Worm (Caenorhabditis elegans) whole organism, L2 larva: ENCODE measurements around the gene unc-9.

Experiments
- C34F6.9 ChIP-seq: fragments of 150-350 bp; optimal IDR thresholded peaks from 2 replicates; lab custom pipeline; 2014; ENCODE audit warnings: missing biosample characterization, missing genetic modification characterization
- Y55F3AM.14 ChIP-seq: fragments of 200-800 bp; sonication (Bioruptor generic); optimal IDR thresholded peaks from 2 replicates; lab custom pipeline; 2018; ENCODE audit warnings: mild to moderate bottlenecking, missing genetic modification characterization, missing compliant biosample characterization
- ZK546.5 ChIP-seq: sonication (generic microtip); optimal IDR thresholded peaks from 2 replicates; lab custom pipeline; 2017; ENCODE audit warnings: missing biosample characterization, missing genetic modification characterization
- alr-1 ChIP-seq: fragments of 150-350 bp; optimal IDR thresholded peaks from 2 replicates; lab custom pipeline; 2014; ENCODE audit warnings: missing biosample characterization, missing genetic modification characterization
- aly-2 ChIP-seq: fragments of 150-350 bp; optimal IDR thresholded peaks from 2 replicates; lab custom pipeline; 2014; ENCODE audit warnings: missing biosample characterization, missing genetic modification characterization
- blmp-1 ChIP-seq: sonication (generic microtip); optimal IDR thresholded peaks from 2 replicates; lab custom pipeline; 2017; ENCODE audit warnings: missing genetic modification characterization, mild to moderate bottlenecking, missing compliant biosample characterization, antibody characterized with exemption, moderate library complexity; ENCODE audit not compliant: insufficient read depth
- ceh-82 ChIP-seq: fragments of 150-350 bp; optimal IDR thresholded peaks from 2 replicates; lab custom pipeline; 2014; ENCODE audit warnings: missing biosample characterization, missing genetic modification characterization
- crh-2 ChIP-seq: sonication (generic microtip); optimal IDR thresholded peaks from 2 replicates; lab custom pipeline; 2017; ENCODE audit warnings: missing biosample characterization, missing genetic modification characterization
- egl-27 ChIP-seq: sonication (generic microtip); optimal IDR thresholded peaks from 3 replicates; lab custom pipeline; 2017; ENCODE audit warnings: missing biosample characterization, missing genetic modification reagents, missing genetic modification characterization
- elt-1 ChIP-seq: fragments of 150-350 bp; optimal IDR thresholded peaks from 2 replicates; lab custom pipeline; 2014; ENCODE audit warnings: missing biosample characterization, missing genetic modification characterization
- elt-3 ChIP-seq: sonication (generic microtip); optimal IDR thresholded peaks from 2 replicates; lab custom pipeline; 2017; ENCODE audit warnings: missing biosample characterization, missing genetic modification characterization
- fos-1 ChIP-seq: fragments of 150-350 bp; optimal IDR thresholded peaks from 2 replicates; lab custom pipeline; 2014; ENCODE audit warnings: missing biosample characterization, missing genetic modification characterization
- gmeb-1 ChIP-seq: fragments of 150-350 bp; optimal IDR thresholded peaks from 2 replicates; lab custom pipeline; 2014; ENCODE audit warnings: missing biosample characterization, missing genetic modification characterization
- lin-11 ChIP-seq: fragments of 150-350 bp; sonication (generic microtip); optimal IDR thresholded peaks from 2 replicates; lab custom pipeline; 2014; ENCODE audit warnings: missing biosample characterization, missing genetic modification characterization, inconsistent platforms, mixed read lengths
- lin-39 ChIP-seq: fragments of 150-350 bp; optimal IDR thresholded peaks from 2 replicates; lab custom pipeline; 2014; ENCODE audit warnings: missing biosample characterization, missing genetic modification reagents, missing genetic modification characterization
- lsy-2 ChIP-seq, 2 experiments: fragments of 150-350 bp in 1 of 2; sonication (generic microtip) in 1 of 2; optimal IDR thresholded peaks; 2 replicates each; lab custom pipeline; 2014 to 2017; ENCODE audit warnings: missing biosample characterization in 2 of 2, missing genetic modification characterization in 2 of 2
- mab-5 ChIP-seq: fragments of 150-350 bp; optimal IDR thresholded peaks from 2 replicates; lab custom pipeline; 2014; ENCODE audit warnings: missing biosample characterization, missing genetic modification characterization
- nhr-10 ChIP-seq: sonication (generic microtip); optimal IDR thresholded peaks from 2 replicates; lab custom pipeline; 2017; ENCODE audit warnings: missing biosample characterization, missing genetic modification characterization
- nhr-12 ChIP-seq: fragments of 150-350 bp; optimal IDR thresholded peaks from 2 replicates; lab custom pipeline; 2014; ENCODE audit warnings: missing biosample characterization, missing genetic modification characterization
- nhr-129 ChIP-seq: fragments of 150-350 bp; optimal IDR thresholded peaks from 2 replicates; lab custom pipeline; 2014; ENCODE audit warnings: missing biosample characterization, missing genetic modification characterization
- nhr-21 ChIP-seq: fragments of 150-350 bp; optimal IDR thresholded peaks from 2 replicates; lab custom pipeline; 2014; ENCODE audit warnings: missing biosample characterization, missing genetic modification characterization
- nhr-23 ChIP-seq: fragments of 150-350 bp; optimal IDR thresholded peaks from 2 replicates; lab custom pipeline; 2014; ENCODE audit warnings: missing biosample characterization, missing genetic modification reagents, missing genetic modification characterization
- nhr-237 ChIP-seq: fragments of 150-350 bp; optimal IDR thresholded peaks from 2 replicates; lab custom pipeline; 2014; ENCODE audit warnings: missing biosample characterization, missing genetic modification characterization
- nhr-25 ChIP-seq: fragments of 150-350 bp; sonication (generic microtip); optimal IDR thresholded peaks from 3 replicates; lab custom pipeline; 2014; ENCODE audit warnings: missing biosample characterization, missing genetic modification characterization
- nhr-6 ChIP-seq: fragments of 150-350 bp; optimal IDR thresholded peaks from 2 replicates; lab custom pipeline; 2014; ENCODE audit warnings: missing biosample characterization, missing genetic modification characterization
- nhr-77 ChIP-seq: fragments of 150-350 bp; optimal IDR thresholded peaks from 2 replicates; lab custom pipeline; 2014; ENCODE audit warnings: missing biosample characterization, missing genetic modification characterization
- peb-1 ChIP-seq: fragments of 150-350 bp; optimal IDR thresholded peaks from 2 replicates; lab custom pipeline; 2014; ENCODE audit warnings: missing biosample characterization, missing genetic modification characterization
- sem-4 ChIP-seq: fragments of 150-350 bp; optimal IDR thresholded peaks from 2 replicates; lab custom pipeline; 2014; ENCODE audit warnings: missing biosample characterization, missing genetic modification reagents, missing genetic modification characterization
- skn-1 ChIP-seq: sonication (generic microtip); optimal IDR thresholded peaks from 2 replicates; lab custom pipeline; 2017; ENCODE audit warnings: missing biosample characterization, missing genetic modification characterization
- sma-3 ChIP-seq: sonication (generic microtip); optimal IDR thresholded peaks from 2 replicates; lab custom pipeline; 2016; ENCODE audit warnings: missing genetic modification reagents, missing genetic modification characterization, missing compliant biosample characterization
- snpc-4 ChIP-seq: fragments of 150-350 bp; optimal IDR thresholded peaks from 2 replicates; lab custom pipeline; 2014; ENCODE audit warnings: missing biosample characterization, missing genetic modification characterization
- unc-39 ChIP-seq: fragments of 150-350 bp; optimal IDR thresholded peaks from 2 replicates; lab custom pipeline; 2014; ENCODE audit warnings: missing biosample characterization, missing genetic modification characterization
- unc-55 ChIP-seq: fragments of 150-350 bp; sonication (generic microtip); optimal IDR thresholded peaks from 3 replicates; lab custom pipeline; 2014; ENCODE audit warnings: missing biosample characterization, missing genetic modification reagents, missing genetic modification characterization
- zag-1 ChIP-seq: fragments of 150-350 bp; optimal IDR thresholded peaks from 2 replicates; lab custom pipeline; 2014; ENCODE audit warnings: missing biosample characterization, missing genetic modification characterization
- ztf-11 ChIP-seq: sonication (generic microtip); optimal IDR thresholded peaks from 2 replicates; lab custom pipeline; 2017; ENCODE audit warnings: missing biosample characterization, missing genetic modification characterization

unc-9 gene

DNA sequence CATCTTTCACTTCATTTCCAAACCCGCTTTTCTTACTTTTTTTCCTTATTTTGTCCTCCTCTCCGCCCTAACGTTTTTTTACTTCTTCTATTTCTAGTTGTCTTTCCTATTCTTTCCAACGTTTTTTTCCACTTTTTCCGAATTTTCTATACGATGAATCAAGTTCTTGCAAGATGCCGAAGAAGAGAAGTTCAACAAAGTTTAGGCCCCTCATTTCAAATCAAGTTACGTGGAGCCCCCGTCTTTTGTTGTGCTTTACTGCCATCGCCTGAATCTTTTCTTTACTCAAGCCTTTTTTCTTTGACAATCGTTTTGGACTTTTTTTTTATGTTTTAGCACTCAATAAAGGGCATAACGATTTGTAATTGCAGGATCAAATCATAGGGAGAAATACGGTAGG is at the start of gene unc-9:
Gene unc-9 (plus strand): TSS at position 370 of the 400 bp plus-strand sequence.
- no peak for TF ChIP-seq elt-1 (tag; lab: Kevin White, UChicago)
- TF ChIP-seq unc-55 (GFP tag; lab: Kevin White, UChicago): no peak
- no peak for TF ChIP-seq nhr-6 (tag; lab: Kevin White, UChicago)
- no peak for TF ChIP-seq snpc-4 (tag; lab: Kevin White, UChicago)
- TF ChIP-seq nhr-12 (tag; lab: Kevin White, UChicago): no peak
- TF ChIP-seq ztf-11: no peak
- no peak for TF ChIP-seq nhr-77 (tag; lab: Kevin White, UChicago)
- no peak for TF ChIP-seq nhr-129
- TF ChIP-seq nhr-21: no peak
- TF ChIP-seq zag-1 (tag; lab: Kevin White, UChicago): no peak
- no peak for TF ChIP-seq C34F6.9 (tag; lab: Kevin White, UChicago)
- no peak for TF ChIP-seq ZK546.5 (tag; lab: Kevin White, UChicago)
- TF ChIP-seq mab-5: no peak
- no peak for TF ChIP-seq peb-1 (tag; lab: Kevin White, UChicago)
- TF ChIP-seq lin-11 (tag; lab: Kevin White, UChicago): no peak
- no peak for TF ChIP-seq aly-2 (tag; lab: Kevin White, UChicago)
- no peak for TF ChIP-seq sma-3 (GFP tag; lab: Kevin White, UChicago)
- TF ChIP-seq elt-3: no peak

DNA sequence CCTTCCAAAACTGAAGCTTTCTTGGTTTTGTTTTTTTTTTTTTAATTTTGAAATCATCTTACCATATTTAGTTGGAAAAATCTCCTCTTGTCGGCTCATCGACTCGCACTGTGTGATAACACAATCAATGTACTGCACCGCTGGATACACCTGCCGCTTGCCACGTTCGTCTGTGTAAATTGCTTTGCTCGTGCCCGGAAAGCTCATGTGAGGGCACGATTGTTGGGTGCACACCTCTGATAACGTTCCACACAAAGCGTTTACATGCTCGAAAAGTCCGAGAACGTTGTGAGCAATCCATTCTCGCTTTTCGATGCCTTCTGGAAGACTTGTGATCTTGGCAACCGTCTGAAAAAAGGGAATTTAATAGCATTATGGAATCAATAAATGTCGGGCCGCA is 47.1 kb upstream of the unc-9 start:
- TF ChIP-seq sem-4 (tag; lab: Kevin White, UChicago) (no peak), elt-1 (tag; lab: Kevin White, UChicago) (no peak), lsy-2 (tag; optimal IDR thresholded peaks at IDR 0.05; lab: Kevin White, UChicago) (no peak), Y55F3AM.14 (no peak), skn-1 (no peak), nhr-237 (no peak), ceh-82 (tag; lab: Kevin White, UChicago) (no peak), nhr-77 (tag; lab: Kevin White, UChicago) (no peak)

DNA sequence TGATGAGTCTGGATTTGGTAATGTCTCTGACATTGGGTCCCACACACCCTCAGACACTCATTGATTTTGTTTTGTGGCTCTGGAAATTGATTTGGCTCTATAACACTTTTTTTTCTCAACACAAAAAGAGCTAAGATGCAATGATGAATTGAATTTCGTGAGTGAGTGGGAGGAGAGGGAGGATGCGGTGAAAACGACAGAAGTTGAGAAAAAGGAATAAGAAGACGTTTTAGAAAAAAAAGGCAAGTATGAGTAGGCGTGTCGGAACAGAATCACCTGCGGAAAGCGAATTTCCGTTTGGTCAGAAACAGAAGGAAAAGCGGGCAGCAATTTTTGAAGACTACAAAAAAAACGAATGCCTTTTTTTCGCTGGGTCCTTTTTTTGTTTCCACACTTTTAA is 45.8 kb upstream of the unc-9 start:
- TF ChIP-seq blmp-1 (tag; lab: Kevin White, UChicago) (no peak), nhr-77 (tag; lab: Kevin White, UChicago) (no peak), crh-2 (tag; lab: Kevin White, UChicago) (no peak), ztf-11 (no peak), gmeb-1 (tag; lab: Kevin White, UChicago) (no peak), mab-5 (no peak), nhr-10 (tag; lab: Kevin White, UChicago) (no peak), sma-3 (GFP tag; lab: Kevin White, UChicago) (no peak), Y55F3AM.14 (no peak), alr-1 (tag; lab: Kevin White, UChicago) (no peak), fos-1 (no peak), C34F6.9 (tag; lab: Kevin White, UChicago) (no peak), nhr-23 (no peak), lin-39 (tag; lab: Kevin White, UChicago) (no peak), egl-27 (no peak)

DNA sequence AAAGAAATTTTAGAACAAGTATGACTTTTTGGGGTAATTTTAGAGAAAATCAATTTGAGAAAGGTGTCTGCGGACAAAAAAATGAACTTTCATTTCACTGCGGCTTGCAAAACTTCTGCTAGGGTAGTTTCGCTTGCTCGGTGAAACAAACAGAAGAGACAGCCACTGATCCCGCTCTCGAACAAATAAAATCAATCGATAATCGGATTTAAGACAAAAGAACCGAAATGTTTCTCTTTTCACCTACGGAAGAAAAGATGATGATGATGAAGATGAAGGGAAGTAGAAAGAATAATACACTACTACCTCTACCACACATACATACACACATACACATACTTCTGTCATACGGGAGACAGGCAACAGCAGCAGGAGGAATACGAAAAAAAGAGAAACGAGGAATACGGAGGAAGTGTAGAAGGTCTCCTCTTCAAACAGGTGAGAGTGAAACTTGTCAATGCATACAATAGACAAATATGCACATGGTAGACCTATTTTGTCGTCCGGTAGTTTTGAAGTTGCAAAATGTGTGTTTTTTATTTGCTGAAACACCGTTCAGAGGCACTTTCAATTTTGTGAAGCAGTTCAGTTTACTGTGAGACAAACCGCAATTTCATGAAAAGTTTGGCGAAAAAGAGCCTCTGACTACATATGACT is 44.3 kb upstream of the unc-9 start:
- TF ChIP-seq unc-55 (GFP tag; lab: Kevin White, UChicago): no peak
- TF ChIP-seq nhr-6 (tag; lab: Kevin White, UChicago): no peak
- TF ChIP-seq snpc-4 (tag; lab: Kevin White, UChicago): no peak
- peak; percentile 5 for TF ChIP-seq nhr-25 (tag; lab: Kevin White, UChicago)
- peak; percentile 46 for TF ChIP-seq nhr-129
- TF ChIP-seq unc-39 (tag; lab: Kevin White, UChicago): no peak

DNA sequence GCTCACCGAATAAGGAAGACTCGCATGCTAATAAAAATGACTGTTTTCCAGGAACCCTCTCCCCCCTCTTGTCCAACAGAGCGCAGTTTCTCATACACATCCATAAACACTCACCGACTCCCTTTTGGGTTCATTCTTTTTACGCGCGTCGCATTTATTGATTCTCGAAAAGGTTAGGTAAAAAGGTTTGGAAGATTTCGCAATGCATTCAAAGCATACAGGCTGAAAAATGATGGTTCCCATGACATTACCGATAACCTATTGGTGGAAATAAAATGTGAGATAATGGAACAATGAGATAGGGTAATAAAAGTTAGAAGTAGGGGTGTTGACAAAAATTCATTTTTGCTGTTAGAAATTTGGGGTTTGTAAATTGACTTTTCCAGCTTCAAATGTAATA is 43.1 kb upstream of the unc-9 start:
- TF ChIP-seq unc-55 (GFP tag; lab: Kevin White, UChicago): peak; percentile 38
- TF ChIP-seq fos-1: no peak
